Fruit fly (Drosophila melanogaster) whole organism, pupa: ENCODE measurements around the gene CG3342.

Source experiments
- CG10348 ChIP-seq: fragments of 200-800 bp; sonication (Bioruptor generic); IDR thresholded peaks from 2 replicates; pipeline ENCODE4 v1.3.6; 2022; ENCODE audit warnings: missing biosample characterization, missing genetic modification characterization
- CG12605 ChIP-seq: fragments of 200-800 bp; sonication (Bioruptor generic); IDR thresholded peaks from 2 replicates; pipeline ENCODE4 v1.3.6; 2022; ENCODE audit warnings: missing biosample characterization, missing genetic modification characterization
- CG32121 ChIP-seq: fragments of 200-800 bp; sonication (Bioruptor generic); IDR thresholded peaks from 2 replicates; pipeline ENCODE4 v1.3.6; 2022; ENCODE audit warnings: missing biosample characterization, missing genetic modification characterization
- CG34367 ChIP-seq: fragments of 200-800 bp; sonication (Bioruptor generic); optimal IDR thresholded peaks from 2 replicates; lab custom pipeline; 2018; ENCODE audit warnings: missing biosample characterization, mild to moderate bottlenecking, missing genetic modification characterization
- CG4496 ChIP-seq: fragments of 200-800 bp; sonication (Bioruptor generic); IDR thresholded peaks from 3 replicates; pipeline ENCODE4 v1.3.6; 2022; ENCODE audit warnings: missing biosample characterization, missing genetic modification characterization
- D1 ChIP-seq: fragments of 200-800 bp; sonication (Bioruptor generic); optimal IDR thresholded peaks from 2 replicates; lab custom pipeline; 2018; ENCODE audit warnings: missing biosample characterization, mild to moderate bottlenecking, missing genetic modification characterization, moderate library complexity
- EcR ChIP-seq: fragments of 200-800 bp; sonication (Bioruptor generic); optimal IDR thresholded peaks from 3 replicates; lab custom pipeline; 2019; ENCODE audit warnings: missing biosample characterization, missing genetic modification characterization, mild to moderate bottlenecking, moderate library complexity, missing genetic modification reagents
- Ets98B ChIP-seq: fragments of 200-800 bp; sonication (Bioruptor generic); IDR thresholded peaks from 2 replicates; pipeline ENCODE4 v1.3.6; 2022; ENCODE audit warnings: missing biosample characterization, missing genetic modification characterization
- Pif1A ChIP-seq: fragments of 200-800 bp; sonication (Bioruptor generic); optimal IDR thresholded peaks from 3 replicates; lab custom pipeline; 2016; ENCODE audit warnings: missing biosample characterization, missing genetic modification characterization
- Pif1B ChIP-seq: fragments of 200-800 bp; sonication (Bioruptor generic); optimal IDR thresholded peaks from 3 replicates; lab custom pipeline; 2016; ENCODE audit warnings: missing biosample characterization, missing genetic modification characterization
- Snoo ChIP-seq: fragments of 200-800 bp; sonication (Bioruptor generic); optimal IDR thresholded peaks from 3 replicates; lab custom pipeline; 2017; ENCODE audit warnings: missing biosample characterization, mild to moderate bottlenecking, missing genetic modification characterization, inconsistent platforms
- fd96Ca ChIP-seq: fragments of 200-800 bp; sonication (Bioruptor generic); IDR thresholded peaks from 3 replicates; pipeline ENCODE4 v1.3.6; 2022; ENCODE audit warnings: missing biosample characterization, missing genetic modification characterization
- gl ChIP-seq: fragments of 200-800 bp; sonication (Bioruptor generic); optimal IDR thresholded peaks from 2 replicates; lab custom pipeline; 2018; ENCODE audit warnings: missing biosample characterization, mild to moderate bottlenecking, missing genetic modification characterization

- TF ChIP-seq CG34367 (tag; lab: Kevin White, UChicago) (no peak), CG10348 (GFP tag; lab: Robert Waterston, UW) (no peak), EcR (GFP tag; lab: Kevin White, UChicago) (no peak), CG12605 (GFP tag; lab: Robert Waterston, UW) (no peak), D1 (no peak), CG4496 (no peak), Ets98B (GFP tag; lab: Robert Waterston, UW) (no peak), Pif1A (GFP tag; lab: Kevin White, UChicago) (no peak), CG32121 (no peak), Pif1B (no peak), fd96Ca (GFP tag; lab: Robert Waterston, UW) (no peak), Snoo (tag; lab: Kevin White, UChicago) (no peak), gl (tag; lab: Kevin White, UChicago) (no peak)
Observed at dm6 chrX:6529179-6529766, 1.6 kb upstream of the CG3342 start.
